Fruit fly (Drosophila melanogaster) whole organism, embryonic: Measurements from ENCODE around the gene Cdk5alpha.

Source experiments
- Atf3 ChIP-seq: fragments of 200-800 bp; sonication (Bioruptor generic); optimal IDR thresholded peaks from 3 replicates; lab custom pipeline; 2016; ENCODE audit warnings: missing biosample characterization, missing genetic modification characterization
- CG12071 ChIP-seq: fragments of 200-800 bp; sonication (Bioruptor generic); optimal IDR thresholded peaks from 3 replicates; lab custom pipeline; 2018; ENCODE audit warnings: missing biosample characterization, mild to moderate bottlenecking, missing genetic modification characterization
- CG12391 ChIP-seq: fragments of 200-800 bp; sonication (Bioruptor generic); optimal IDR thresholded peaks from 3 replicates; lab custom pipeline; 2018; ENCODE audit warnings: missing biosample characterization, mild to moderate bottlenecking, missing genetic modification characterization, moderate library complexity
- CG1647 ChIP-seq: fragments of 200-800 bp; sonication (Bioruptor generic); optimal IDR thresholded peaks from 3 replicates; lab custom pipeline; 2016; ENCODE audit warnings: missing biosample characterization, missing genetic modification characterization
- CG17328 ChIP-seq: fragments of 200-800 bp; sonication (Bioruptor generic); IDR thresholded peaks from 2 replicates; pipeline ENCODE4 v1.3.6; 2022; ENCODE audit warnings: missing biosample characterization, missing genetic modification characterization
- CG17361 ChIP-seq: fragments of 200-800 bp; sonication (Bioruptor generic); IDR thresholded peaks from 3 replicates; pipeline ENCODE4 v1.3.6; 2022; ENCODE audit warnings: missing biosample characterization, missing genetic modification characterization
- CG4328 ChIP-seq: fragments of 200-800 bp; sonication (Bioruptor generic); optimal IDR thresholded peaks from 3 replicates; lab custom pipeline; 2017; ENCODE audit warnings: missing biosample characterization, missing genetic modification reagents, missing genetic modification characterization
- CG4404 ChIP-seq: fragments of 200-800 bp; sonication (Bioruptor generic); IDR thresholded peaks from 2 replicates; pipeline ENCODE4 v1.3.6; 2022; ENCODE audit warnings: missing biosample characterization, missing genetic modification characterization
- CG6254 ChIP-seq: fragments of 200-800 bp; sonication (Bioruptor generic); optimal IDR thresholded peaks from 3 replicates; lab custom pipeline; 2017; ENCODE audit warnings: mild to moderate bottlenecking, missing biosample characterization, missing genetic modification reagents, missing genetic modification characterization
- CG6854 ChIP-seq: fragments of 200-800 bp; sonication (Bioruptor generic); optimal IDR thresholded peaks from 3 replicates; lab custom pipeline; 2017; ENCODE audit warnings: missing biosample characterization, mild to moderate bottlenecking, missing genetic modification characterization
- CG7745 ChIP-seq: fragments of 200-800 bp; sonication (Bioruptor generic); optimal IDR thresholded peaks from 2 replicates; lab custom pipeline; 2018; ENCODE audit warnings: missing biosample characterization, mild to moderate bottlenecking, missing genetic modification characterization, moderate library complexity
- CG7928 ChIP-seq: fragments of 200-800 bp; sonication (Bioruptor generic); optimal IDR thresholded peaks from 2 replicates; lab custom pipeline; 2017; ENCODE audit warnings: missing biosample characterization, mild to moderate bottlenecking, missing genetic modification characterization
- CG9797 ChIP-seq: fragments of 200-800 bp; sonication (Bioruptor generic); optimal IDR thresholded peaks from 3 replicates; lab custom pipeline; 2018; ENCODE audit warnings: missing biosample characterization, mild to moderate bottlenecking, missing genetic modification characterization
- CG9817 ChIP-seq: fragments of 200-800 bp; sonication (Bioruptor generic); optimal IDR thresholded peaks from 2 replicates; lab custom pipeline; 2018; ENCODE audit warnings: missing biosample characterization, mild to moderate bottlenecking, missing genetic modification characterization, moderate library complexity
- CG9932 ChIP-seq: fragments of 200-800 bp; sonication (Bioruptor generic); IDR thresholded peaks from 2 replicates; pipeline ENCODE4 v1.3.6; 2022; ENCODE audit warnings: missing biosample characterization, missing genetic modification characterization
- CkIIα-i1 ChIP-seq: fragments of 200-800 bp; sonication (Bioruptor generic); IDR thresholded peaks from 2 replicates; pipeline ENCODE4 v1.3.6; 2022; ENCODE audit warnings: missing biosample characterization, missing genetic modification characterization
- CrebB ChIP-seq: fragments of 200-800 bp; sonication (Bioruptor generic); optimal IDR thresholded peaks from 3 replicates; lab custom pipeline; 2018; ENCODE audit warnings: missing biosample characterization, mild to moderate bottlenecking, missing genetic modification characterization
- Dfd ChIP-seq, 2 experiments: fragments of >200 bp; optimal IDR thresholded peaks; 2 replicates each; lab custom pipeline; 2017; ENCODE audit warnings: missing biosample characterization in 2 of 2, missing genetic modification characterization in 2 of 2
- Fer2 ChIP-seq: fragments of 200-800 bp; sonication (Bioruptor generic); optimal IDR thresholded peaks from 2 replicates; lab custom pipeline; 2018; ENCODE audit warnings: missing biosample characterization, mild to moderate bottlenecking, missing genetic modification characterization, moderate library complexity
- Gug ChIP-seq: fragments of 200-800 bp; sonication (Bioruptor generic); IDR thresholded peaks from 4 replicates; pipeline ENCODE4 v1.3.6; 2022; ENCODE audit warnings: missing biosample characterization, missing genetic modification characterization
- HLH4C ChIP-seq: fragments of 200-800 bp; sonication (Bioruptor generic); IDR thresholded peaks from 3 replicates; pipeline ENCODE4 v1.3.6; 2022; ENCODE audit warnings: missing biosample characterization, missing genetic modification characterization; ENCODE audit not compliant: partially characterized antibody
- Med ChIP-seq: fragments of 200-800 bp; sonication (Bioruptor generic); peaks from one replicate; lab custom pipeline; 2016; ENCODE audit warnings: missing biosample characterization, missing genetic modification characterization, mild to moderate bottlenecking, inconsistent platforms, moderate library complexity
- Oaz ChIP-seq: fragments of 200-800 bp; sonication (Bioruptor generic); IDR thresholded peaks from 2 replicates; pipeline ENCODE4 v1.3.6; 2022; ENCODE audit warnings: missing biosample characterization, missing genetic modification characterization
- Ravus ChIP-seq: fragments of 200-800 bp; sonication (Bioruptor generic); IDR thresholded peaks from 2 replicates; pipeline ENCODE4 v1.3.6; 2022; ENCODE audit warnings: missing biosample characterization, missing genetic modification characterization
- Sox100B ChIP-seq: fragments of 200-800 bp; sonication (Bioruptor generic); optimal IDR thresholded peaks from 3 replicates; lab custom pipeline; 2018; ENCODE audit warnings: missing biosample characterization, mild to moderate bottlenecking, missing genetic modification characterization
- Trl ChIP-seq, 3 experiments: fragments of >200 bp in 2 of 3; fragments of 200-800 bp in 1 of 3; sonication (Bioruptor generic) in 1 of 3; optimal IDR thresholded peaks; 2 replicates in 1 of 3; 3 replicates in 2 of 3; lab custom pipeline; 2016 to 2017; ENCODE audit warnings: missing biosample characterization in 1 of 3, missing genetic modification characterization in 1 of 3
- Xrp1 ChIP-seq: fragments of 200-800 bp; sonication (Bioruptor generic); IDR thresholded peaks from 2 replicates; pipeline ENCODE4 v1.3.6; 2022; ENCODE audit warnings: missing biosample characterization, missing genetic modification characterization
- ab ChIP-seq: fragments of 200-800 bp; sonication (Bioruptor generic); optimal IDR thresholded peaks from 2 replicates; lab custom pipeline; 2016; ENCODE audit warnings: missing biosample characterization, missing genetic modification characterization
- ap ChIP-seq: fragments of 200-800 bp; sonication (Bioruptor generic); IDR thresholded peaks from 2 replicates; pipeline ENCODE4 v1.3.6; 2022; ENCODE audit warnings: missing biosample characterization, missing genetic modification characterization
- bab2 ChIP-seq: fragments of 200-800 bp; sonication (Bioruptor generic); optimal IDR thresholded peaks from 2 replicates; lab custom pipeline; 2016; ENCODE audit warnings: missing biosample characterization, missing genetic modification characterization
- crp ChIP-seq, 2 experiments: fragments of 200-800 bp; sonication (Bioruptor generic); optimal IDR thresholded peaks; 2 replicates in 1 of 2; 3 replicates in 1 of 2; lab custom pipeline; 2017; ENCODE audit warnings: missing biosample characterization in 2 of 2, missing genetic modification characterization in 2 of 2, mild to moderate bottlenecking in 1 of 2, moderate library complexity in 1 of 2
- dimm ChIP-seq: fragments of 200-800 bp; sonication (Bioruptor generic); IDR thresholded peaks from 2 replicates; pipeline ENCODE4 v1.3.6; 2022; ENCODE audit warnings: missing biosample characterization, missing genetic modification characterization
- dysf ChIP-seq: fragments of 200-800 bp; sonication (Bioruptor generic); IDR thresholded peaks from 3 replicates; pipeline ENCODE4 v1.3.6; 2022; ENCODE audit warnings: missing biosample characterization, missing genetic modification characterization
- emc ChIP-seq: fragments of 200-800 bp; sonication (Bioruptor generic); optimal IDR thresholded peaks from 2 replicates; lab custom pipeline; 2016; ENCODE audit warnings: missing biosample characterization, missing genetic modification characterization
- en ChIP-seq: fragments of 200-800 bp; sonication (Bioruptor generic); optimal IDR thresholded peaks from 2 replicates; lab custom pipeline; 2016; ENCODE audit warnings: missing biosample characterization, missing genetic modification characterization
- fd102C ChIP-seq: fragments of 200-800 bp; sonication (Bioruptor generic); optimal IDR thresholded peaks from 2 replicates; lab custom pipeline; 2018; ENCODE audit warnings: missing biosample characterization, mild to moderate bottlenecking, missing genetic modification characterization, moderate library complexity
- fd64A ChIP-seq: fragments of 200-800 bp; sonication (Bioruptor generic); optimal IDR thresholded peaks from 3 replicates; lab custom pipeline; 2018; ENCODE audit warnings: missing biosample characterization, mild to moderate bottlenecking, missing genetic modification characterization
- her ChIP-seq: fragments of 200-800 bp; sonication (Bioruptor generic); optimal IDR thresholded peaks from 2 replicates; lab custom pipeline; 2016; ENCODE audit warnings: missing biosample characterization, missing genetic modification characterization
- inv ChIP-seq: fragments of 200-800 bp; sonication (Bioruptor generic); IDR thresholded peaks from 2 replicates; pipeline ENCODE4 v1.3.6; 2022; ENCODE audit warnings: missing biosample characterization, missing genetic modification characterization; ENCODE audit not compliant: partially characterized antibody
- ken ChIP-seq: fragments of 200-800 bp; sonication (Bioruptor generic); IDR thresholded peaks from 3 replicates; pipeline ENCODE4 v1.3.6; 2022; ENCODE audit warnings: missing biosample characterization, missing genetic modification characterization
- lmd ChIP-seq: fragments of 200-800 bp; sonication (Bioruptor generic); IDR thresholded peaks from 2 replicates; pipeline ENCODE4 v1.3.6; 2022; ENCODE audit warnings: missing biosample characterization, missing genetic modification characterization
- mam ChIP-seq: fragments of 200-800 bp; sonication (Bioruptor generic); optimal IDR thresholded peaks from 3 replicates; lab custom pipeline; 2016; ENCODE audit warnings: missing biosample characterization, missing genetic modification characterization
- nom ChIP-seq: fragments of 200-800 bp; sonication (Bioruptor generic); optimal IDR thresholded peaks from 2 replicates; lab custom pipeline; 2017; ENCODE audit warnings: missing biosample characterization, missing genetic modification characterization, mild to moderate bottlenecking, moderate library complexity, missing genetic modification reagents
- pb ChIP-seq: fragments of 200-800 bp; sonication (Bioruptor generic); optimal IDR thresholded peaks from 3 replicates; lab custom pipeline; 2016; ENCODE audit warnings: missing biosample characterization, missing genetic modification characterization
- shn ChIP-seq: fragments of 200-800 bp; sonication (Bioruptor generic); optimal IDR thresholded peaks from 3 replicates; lab custom pipeline; 2016; ENCODE audit warnings: missing biosample characterization, missing genetic modification characterization
- ssp ChIP-seq: fragments of 200-800 bp; sonication (Bioruptor generic); IDR thresholded peaks from 2 replicates; pipeline ENCODE4 v1.3.6; 2022; ENCODE audit warnings: missing biosample characterization, missing genetic modification characterization
- tll ChIP-seq, 2 experiments: fragments of 200-800 bp in 1 of 2; fragments of >200 bp in 1 of 2; sonication (Bioruptor generic) in 1 of 2; optimal IDR thresholded peaks; 2 replicates each; lab custom pipeline; 2017 to 2019; ENCODE audit warnings: missing biosample characterization in 2 of 2, missing genetic modification characterization in 2 of 2, mild to moderate bottlenecking in 1 of 2, moderate library complexity in 1 of 2
- unc-4 ChIP-seq: fragments of 200-800 bp; sonication (Bioruptor generic); IDR thresholded peaks from 2 replicates; pipeline ENCODE4 v1.3.6; 2022; ENCODE audit warnings: missing biosample characterization, missing genetic modification characterization; ENCODE audit not compliant: partially characterized antibody
- unpg ChIP-seq: fragments of 200-800 bp; sonication (Bioruptor generic); optimal IDR thresholded peaks from 3 replicates; lab custom pipeline; 2018; ENCODE audit warnings: missing biosample characterization, mild to moderate bottlenecking, missing genetic modification characterization, moderate library complexity

The Cdk5alpha gene

DNA sequence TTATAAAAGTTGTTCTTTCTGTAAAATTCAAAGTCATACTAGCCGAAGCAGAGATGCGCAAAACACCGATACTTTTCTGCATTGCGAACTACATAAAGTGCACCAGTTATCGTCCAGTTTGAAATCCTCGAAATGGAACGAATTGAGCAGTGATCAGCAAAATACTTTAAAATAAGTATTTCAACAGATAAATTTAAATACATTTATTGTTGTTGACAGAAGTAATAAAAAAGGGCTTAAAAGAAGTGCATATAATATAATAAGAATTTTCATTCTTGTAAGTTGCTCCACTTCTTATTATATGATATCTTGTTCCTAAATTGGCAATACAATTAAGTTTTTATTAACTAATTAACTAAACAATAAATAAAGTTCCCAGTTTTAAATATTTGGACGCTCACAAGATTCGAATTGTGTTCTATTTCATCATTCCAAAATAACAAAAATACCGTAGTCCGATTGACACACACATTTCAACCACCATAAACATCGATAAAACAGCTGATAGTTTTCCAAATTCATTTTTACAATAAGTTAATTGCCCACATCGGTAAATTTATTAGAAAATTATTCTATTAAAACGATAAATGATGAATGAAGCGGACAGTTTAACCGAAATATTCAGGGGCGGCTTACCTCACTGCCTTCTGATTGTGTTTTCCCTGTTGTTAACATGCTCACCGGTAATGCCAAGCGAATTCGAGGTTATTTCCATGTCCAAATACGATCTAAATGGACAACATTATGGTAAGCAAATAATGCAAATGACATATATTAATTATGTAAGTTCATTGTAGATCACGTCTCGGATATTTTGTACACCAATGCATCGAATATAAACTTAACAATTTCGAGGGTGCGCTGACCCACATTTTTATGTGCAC lies 3.8 kb upstream of the Cdk5alpha start, which contains the start of the genes Usp14 and CG4972 (continued):
- TF ChIP-seq CG12071 (GFP tag; lab: Kevin White, UChicago) (no peak), fd64A (no peak), CG12391 (tag; lab: Kevin White, UChicago) (peak; percentile 38), CG6854 (GFP tag; lab: Kevin White, UChicago) (no peak), fd102C (GFP tag; lab: Kevin White, UChicago) (no peak), Trl (optimal IDR thresholded peaks at IDR 0.05; lab: Kevin White, UChicago) (no peak), Trl (GFP tag; optimal IDR thresholded peaks at IDR 0.05; lab: Kevin White, UChicago) (no peak), emc (no peak), CrebB (no peak), unpg (GFP tag; lab: Kevin White, UChicago) (no peak), ken (GFP tag; lab: Robert Waterston, UW) (no peak), HLH4C (no peak), CG4404 (GFP tag; lab: Robert Waterston, UW) (no peak), CG4328 (GFP tag; lab: Kevin White, UChicago) (no peak), CkIIα-i1 (GFP tag; lab: Robert Waterston, UW) (no peak), unc-4 (GFP tag; lab: Robert Waterston, UW) (0 out of 2 replicates have a peak, but pooled peaks have one; percentile 19), dimm (GFP tag; lab: Robert Waterston, UW) (no peak), CG17328 (GFP tag; lab: Robert Waterston, UW) (no peak), bab2 (GFP tag; lab: Kevin White, UChicago) (no peak), Sox100B (GFP tag; lab: Kevin White, UChicago) (peak; percentile 9), Gug (no peak; the same call in 3 of the 4 replicates), CG7928 (GFP tag; lab: Kevin White, UChicago) (no peak), her (GFP tag; lab: Kevin White, UChicago) (no peak), Oaz (GFP tag; lab: Robert Waterston, UW) (no peak), shn (GFP tag; lab: Kevin White, UChicago) (no peak), ap (GFP tag; lab: Robert Waterston, UW) (no peak), ssp (peak; percentile 83), Xrp1 (no peak), lmd (no peak), crp (GFP tag; optimal IDR thresholded peaks at IDR 0.05; lab: Kevin White, UChicago) (peak in 1 of 2 experiments; percentile 78), dysf (GFP tag; lab: Robert Waterston, UW) (no peak), CG1647 (GFP tag; lab: Kevin White, UChicago) (no peak), inv (GFP tag; lab: Robert Waterston, UW) (no peak), tll (GFP tag; optimal IDR thresholded peaks at IDR 0.05; lab: Kevin White, UChicago) (peak in 1 of 2 experiments; percentile 3), mam (GFP tag; lab: Kevin White, UChicago) (no peak), CG9797 (no peak), en (GFP tag; lab: Kevin White, UChicago) (no peak), Dfd (GFP tag; optimal IDR thresholded peaks at IDR 0.05; lab: Kevin White, UChicago) (no peak), ab (GFP tag; lab: Kevin White, UChicago) (no peak), Ravus (no peak), Med (no peak), CG9932 (GFP tag; lab: Robert Waterston, UW) (no peak; the same call in 1 of the 2 replicates), CG9817 (tag; lab: Kevin White, UChicago) (no peak), nom (GFP tag; lab: Kevin White, UChicago) (no peak), pb (GFP tag; lab: Kevin White, UChicago) (no peak), CG7745 (tag; lab: Kevin White, UChicago) (no peak), Fer2 (tag; lab: Kevin White, UChicago) (no peak), Atf3 (GFP tag; lab: Kevin White, UChicago) (no peak), CG17361 (GFP tag; lab: Robert Waterston, UW) (peak; percentile 77; the same call in 2 of the 3 replicates), CG6254 (GFP tag; lab: Kevin White, UChicago) (no peak)
